Comparison of ENCODE assay signal across 1 fruit fly cellular context in genomic region chr3R:30467062-30467461, dm6.
TF ChIP-seq lines count a peak whose summit lies in the region.

No protein-coding gene starts in this region.

TF ChIP-seq in whole organism, embryonic, 481 proteins besides CTCF, POLR2A, EP300 and RAD21 (continued from another document):
- TF ChIP-seq Elba2 (GFP tag; optimal IDR thresholded peaks at IDR 0.05; lab: Kevin White, UChicago) (peak; percentile 72), tll (GFP tag; optimal IDR thresholded peaks at IDR 0.05; lab: Kevin White, UChicago) (peak in 1 of 2 experiments; percentile 36), CG8281 (tag; optimal IDR thresholded peaks at IDR 0.05; lab: Kevin White, UChicago) (no peak), B-H2 (GFP tag; optimal IDR thresholded peaks at IDR 0.05; lab: Kevin White, UChicago) (no peak), Chrac-16 (GFP tag; optimal IDR thresholded peaks at IDR 0.05; lab: Kevin White, UChicago) (no peak), disco-r (GFP tag; optimal IDR thresholded peaks at IDR 0.05; lab: Kevin White, UChicago) (no peak), dan (GFP tag; IDR thresholded peaks at IDR 0.05; lab: Robert Waterston, UW) (no peak), Blimp-1 (GFP tag; optimal IDR thresholded peaks at IDR 0.05; lab: Kevin White, UChicago) (no peak), luna (GFP tag; optimal IDR thresholded peaks at IDR 0.05; lab: Kevin White, UChicago) (no peak), Atf3 (GFP tag; optimal IDR thresholded peaks at IDR 0.05; lab: Kevin White, UChicago) (no peak), crol (GFP tag; IDR thresholded peaks at IDR 0.05; lab: Robert Waterston, UW) (no peak), HLH3B (GFP tag; IDR thresholded peaks at IDR 0.05; lab: Robert Waterston, UW) (no peak), CG3163 (GFP tag; optimal IDR thresholded peaks at IDR 0.05; lab: Kevin White, UChicago) (no peak), CG3838 (GFP tag; optimal IDR thresholded peaks at IDR 0.05; lab: Kevin White, UChicago) (no peak), sens (GFP tag; lab: Kevin White, UChicago) (peak; percentile 44), trem (tag; optimal IDR thresholded peaks at IDR 0.05; lab: Kevin White, UChicago) (peak; percentile 27), Hr3 (GFP tag; optimal IDR thresholded peaks at IDR 0.05; lab: Kevin White, UChicago) (no peak), CG14441 (GFP tag; IDR thresholded peaks at IDR 0.05; lab: Robert Waterston, UW) (no peak)
TF ChIP-seq in whole organism, embryonic: peak in this region for 9.
